Worm (Caenorhabditis elegans): ENCODE measurements around the gene gcy-31.

DNA sequence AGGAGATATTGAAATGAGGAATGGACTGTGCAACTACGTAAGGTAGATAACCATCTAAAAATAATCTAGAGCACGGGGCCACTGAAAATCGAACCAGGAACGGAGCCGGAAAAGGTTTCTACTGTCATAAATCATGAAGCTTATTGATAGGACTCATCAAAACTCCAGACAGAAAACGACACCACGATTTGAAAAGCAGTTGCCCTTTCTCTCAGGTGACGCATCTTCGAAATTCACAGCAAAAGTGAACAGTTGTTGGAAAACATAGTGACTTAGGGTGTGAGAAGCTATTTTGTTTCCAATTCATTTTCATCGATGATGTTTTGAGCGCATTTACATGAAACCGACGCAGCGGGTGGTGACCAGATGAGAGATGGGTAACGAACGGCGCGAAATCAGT, 25.0 kb upstream of the gcy-31 start:
- TF ChIP-seq ceh-82 (tag; optimal IDR thresholded peaks at IDR 0.05) (no peak), lsy-2 (tag; optimal IDR thresholded peaks at IDR 0.05) (no peak), unc-130 (tag; optimal IDR thresholded peaks at IDR 0.05) (no peak), nhr-77 (tag; optimal IDR thresholded peaks at IDR 0.05) (no peak), zag-1 (tag; optimal IDR thresholded peaks at IDR 0.05) (no peak), nhr-28 (tag; optimal IDR thresholded peaks at IDR 0.05) (no peak), sptf-1 (tag; optimal IDR thresholded peaks at IDR 0.05) (no peak), skn-1 (tag; optimal IDR thresholded peaks at IDR 0.05) (no peak), pqm-1 (tag; optimal IDR thresholded peaks at IDR 0.05) (no peak), dpl-1 (GFP tag; optimal IDR thresholded peaks at IDR 0.05) (no peak)
